Worm (Caenorhabditis elegans): ENCODE results near the gene pnk-4.
A peak's percentile ranks its signal among the peaks of the same experiment; 100 is the strongest.

pnk-4 gene

ce11 chrX:5121789-5122188 lies 34.1 kb downstream of the pnk-4 start:
- TF ChIP-seq scrt-1 (GFP tag; IDR thresholded peaks at IDR 0.05) (no peak), ama-1 (optimal IDR thresholded peaks at IDR 0.05) (no peak), hmg-4 (GFP tag; optimal IDR thresholded peaks at IDR 0.05) (no peak), tra-4 (tag; optimal IDR thresholded peaks at IDR 0.05) (no peak), hnd-1 (tag; optimal IDR thresholded peaks at IDR 0.05) (no peak), aly-1 (tag; optimal IDR thresholded peaks at IDR 0.05) (no peak), flt-1 (GFP tag; IDR thresholded peaks at IDR 0.05) (no peak), ceh-36 (tag; optimal IDR thresholded peaks at IDR 0.05) (no peak), F13C5.2 (tag; optimal IDR thresholded peaks at IDR 0.05) (no peak), tbx-11 (GFP tag; IDR thresholded peaks at IDR 0.05) (no peak), hmbx-1 (tag; optimal IDR thresholded peaks at IDR 0.05) (no peak), ceh-13 (GFP tag; optimal IDR thresholded peaks at IDR 0.05) (no peak)

- TF ChIP-seq pes-1 (GFP tag; IDR thresholded peaks at IDR 0.05) (no peak), ets-7 (tag; optimal IDR thresholded peaks at IDR 0.05) (no peak), F13C5.2 (tag; optimal IDR thresholded peaks at IDR 0.05) (no peak), aly-1 (tag; optimal IDR thresholded peaks at IDR 0.05) (no peak), hnd-1 (tag; optimal IDR thresholded peaks at IDR 0.05) (no peak), tbx-37 (GFP tag; conservative IDR thresholded peaks at IDR 0.05) (no peak)
Observed at ce11 chrX:5122369-5122768, 34.7 kb downstream of the pnk-4 start.

- no peak for TF ChIP-seq hnd-1 (tag; optimal IDR thresholded peaks at IDR 0.05)
- no peak for TF ChIP-seq flt-1 (GFP tag; IDR thresholded peaks at IDR 0.05)
- no peak for TF ChIP-seq scrt-1 (GFP tag; IDR thresholded peaks at IDR 0.05)
- peak; percentile 45 for TF ChIP-seq hmg-4 (GFP tag; optimal IDR thresholded peaks at IDR 0.05)
- TF ChIP-seq tbx-11 (GFP tag; IDR thresholded peaks at IDR 0.05): 0 out of 2 replicates have a peak, but pooled peaks have one; percentile 9
Observed at ce11 chrX:5122791-5123414, 35.3 kb downstream of the pnk-4 start.

ce11 chrX:5124288-5124687 lies 36.6 kb downstream of the pnk-4 start:
- TF ChIP-seq flt-1 (GFP tag; IDR thresholded peaks at IDR 0.05) (no peak), tbx-37 (GFP tag; conservative IDR thresholded peaks at IDR 0.05) (no peak), tra-4 (tag; optimal IDR thresholded peaks at IDR 0.05) (no peak), pes-1 (GFP tag; IDR thresholded peaks at IDR 0.05) (no peak), hnd-1 (tag; optimal IDR thresholded peaks at IDR 0.05) (no peak), aly-1 (tag; optimal IDR thresholded peaks at IDR 0.05) (no peak), ama-1 (optimal IDR thresholded peaks at IDR 0.05) (no peak), scrt-1 (GFP tag; IDR thresholded peaks at IDR 0.05) (no peak), tbx-11 (GFP tag; IDR thresholded peaks at IDR 0.05) (no peak), ceh-36 (tag; optimal IDR thresholded peaks at IDR 0.05) (no peak)

ce11 chrX:5129447-5129846 lies 41.8 kb downstream of the pnk-4 start:
- TF ChIP-seq tbx-37 (GFP tag; conservative IDR thresholded peaks at IDR 0.05) (no peak), sea-1 (GFP tag; conservative IDR thresholded peaks at IDR 0.05) (no peak), tra-4 (tag; optimal IDR thresholded peaks at IDR 0.05) (no peak), flt-1 (GFP tag; IDR thresholded peaks at IDR 0.05) (no peak), F13C5.2 (tag; optimal IDR thresholded peaks at IDR 0.05) (no peak), ceh-36 (tag; optimal IDR thresholded peaks at IDR 0.05) (no peak), B0310.2 (tag; optimal IDR thresholded peaks at IDR 0.05) (no peak), aly-1 (tag; optimal IDR thresholded peaks at IDR 0.05) (no peak), hmbx-1 (tag; optimal IDR thresholded peaks at IDR 0.05) (no peak), hmg-4 (GFP tag; optimal IDR thresholded peaks at IDR 0.05) (no peak)

ce11 chrX:5131760-5132159 lies 44.1 kb downstream of the pnk-4 start:
- TF ChIP-seq aly-1 (tag; optimal IDR thresholded peaks at IDR 0.05) (no peak), ama-1 (optimal IDR thresholded peaks at IDR 0.05) (no peak), ceh-13 (GFP tag; optimal IDR thresholded peaks at IDR 0.05) (no peak), pes-1 (GFP tag; IDR thresholded peaks at IDR 0.05) (no peak), scrt-1 (GFP tag; IDR thresholded peaks at IDR 0.05) (no peak), tbx-37 (GFP tag; conservative IDR thresholded peaks at IDR 0.05) (no peak), B0310.2 (tag; optimal IDR thresholded peaks at IDR 0.05) (no peak), tra-4 (tag; optimal IDR thresholded peaks at IDR 0.05) (no peak), sea-1 (GFP tag; conservative IDR thresholded peaks at IDR 0.05) (no peak), ceh-36 (tag; optimal IDR thresholded peaks at IDR 0.05) (no peak), hnd-1 (tag; optimal IDR thresholded peaks at IDR 0.05) (no peak), flt-1 (GFP tag; IDR thresholded peaks at IDR 0.05) (no peak), F13C5.2 (tag; optimal IDR thresholded peaks at IDR 0.05) (no peak), hmbx-1 (tag; optimal IDR thresholded peaks at IDR 0.05) (no peak), hmg-4 (GFP tag; optimal IDR thresholded peaks at IDR 0.05) (no peak), ets-7 (tag; optimal IDR thresholded peaks at IDR 0.05) (no peak)

ce11 chrX:5133980-5134379 lies 46.3 kb downstream of the pnk-4 start, which contains the start of gene tbc-7:
TSS of gene tbc-7 (plus strand) at chrX:5134280.
- TF ChIP-seq B0310.2 (tag; optimal IDR thresholded peaks at IDR 0.05) (no peak), ceh-36 (tag; optimal IDR thresholded peaks at IDR 0.05) (no peak), F13C5.2 (tag; optimal IDR thresholded peaks at IDR 0.05) (no peak), flt-1 (GFP tag; IDR thresholded peaks at IDR 0.05) (no peak), ceh-13 (GFP tag; optimal IDR thresholded peaks at IDR 0.05) (no peak), aly-1 (tag; optimal IDR thresholded peaks at IDR 0.05) (no peak), scrt-1 (GFP tag; IDR thresholded peaks at IDR 0.05) (no peak), hmbx-1 (tag; optimal IDR thresholded peaks at IDR 0.05) (no peak), tbx-37 (GFP tag; conservative IDR thresholded peaks at IDR 0.05) (no peak)

- TF ChIP-seq tbx-11 (GFP tag; IDR thresholded peaks at IDR 0.05) (no peak), tra-4 (tag; optimal IDR thresholded peaks at IDR 0.05) (no peak), ets-7 (tag; optimal IDR thresholded peaks at IDR 0.05) (no peak), hmg-4 (GFP tag; optimal IDR thresholded peaks at IDR 0.05) (no peak), ceh-13 (GFP tag; optimal IDR thresholded peaks at IDR 0.05) (no peak), tbx-37 (GFP tag; conservative IDR thresholded peaks at IDR 0.05) (no peak), F13C5.2 (tag; optimal IDR thresholded peaks at IDR 0.05) (no peak), aly-1 (tag; optimal IDR thresholded peaks at IDR 0.05) (no peak), ceh-36 (tag; optimal IDR thresholded peaks at IDR 0.05) (no peak), hnd-1 (tag; optimal IDR thresholded peaks at IDR 0.05) (no peak)
Observed at ce11 chrX:5135548-5135947, 47.9 kb downstream of the pnk-4 start.

Data from whole organism, early embryonic.